Worm (Caenorhabditis elegans): Measurements from ENCODE around the gene gmeb-3.
A peak's percentile ranks its signal among the peaks of the same experiment; 100 is the strongest.

ce11 chrIII:3797180-3798026, 29.1 kb downstream of the gmeb-3 start:
- TF ChIP-seq ztf-29 (GFP tag; IDR thresholded peaks at IDR 0.05) (no peak), cog-1 (tag; optimal IDR thresholded peaks at IDR 0.05) (no peak), T22C8.4 (GFP tag; IDR thresholded peaks at IDR 0.05) (0 out of 2 replicates have a peak, but pooled peaks have one; percentile 8), ref-1 (GFP tag; conservative IDR thresholded peaks at IDR 0.05) (no peak), klf-2 (GFP tag; conservative IDR thresholded peaks at IDR 0.05) (no peak)

Measured in whole organism, midembryonic.